Fruit fly (Drosophila melanogaster) whole organism, embryonic: ENCODE results near the gene Nsf2.
A peak's percentile ranks its signal among the peaks of the same experiment; 100 is the strongest.

Source experiments
- Atf-2 ChIP-seq: fragments of 200-800 bp; sonication (Bioruptor generic); optimal IDR thresholded peaks from 2 replicates; lab custom pipeline; 2016; ENCODE audit warnings: missing biosample characterization, missing genetic modification characterization
- Bteb2 ChIP-seq: fragments of 200-800 bp; sonication (Bioruptor generic); optimal IDR thresholded peaks from 2 replicates; lab custom pipeline; 2016; ENCODE audit warnings: missing biosample characterization, missing genetic modification characterization
- CG10321 ChIP-seq: fragments of 200-800 bp; sonication (Bioruptor generic); IDR thresholded peaks from 2 replicates; pipeline ENCODE4 v1.3.6; 2022; ENCODE audit warnings: missing biosample characterization, missing genetic modification characterization
- CG12104 ChIP-seq: fragments of 200-800 bp; sonication (Bioruptor generic); optimal IDR thresholded peaks from 3 replicates; lab custom pipeline; 2016; ENCODE audit warnings: missing biosample characterization, missing genetic modification characterization
- CG12155 ChIP-seq: fragments of 200-800 bp; sonication (Bioruptor generic); optimal IDR thresholded peaks from 3 replicates; lab custom pipeline; 2016; ENCODE audit warnings: missing biosample characterization, missing genetic modification characterization
- CG13624 ChIP-seq: fragments of 200-800 bp; sonication (Bioruptor generic); optimal IDR thresholded peaks from 2 replicates; lab custom pipeline; 2016; ENCODE audit warnings: missing biosample characterization, missing genetic modification characterization
- CG14965 ChIP-seq: fragments of 200-800 bp; sonication (Bioruptor generic); optimal IDR thresholded peaks from 2 replicates; lab custom pipeline; 2016; ENCODE audit warnings: missing biosample characterization, missing genetic modification characterization, borderline replicate concordance
- CG15269 ChIP-seq: fragments of 200-800 bp; sonication (Bioruptor generic); optimal IDR thresholded peaks from 2 replicates; lab custom pipeline; 2018; ENCODE audit warnings: missing biosample characterization, mild to moderate bottlenecking, missing genetic modification characterization, moderate library complexity
- CG1647 ChIP-seq: fragments of 200-800 bp; sonication (Bioruptor generic); optimal IDR thresholded peaks from 3 replicates; lab custom pipeline; 2016; ENCODE audit warnings: missing biosample characterization, missing genetic modification characterization
- CG16813 ChIP-seq: fragments of 200-800 bp; sonication (Bioruptor generic); IDR thresholded peaks from 3 replicates; pipeline ENCODE4 v1.3.6; 2022; ENCODE audit warnings: missing biosample characterization, missing genetic modification characterization; ENCODE audit not compliant: partially characterized antibody
- CG1832 ChIP-seq: fragments of 200-800 bp; sonication (Bioruptor generic); optimal IDR thresholded peaks from 2 replicates; lab custom pipeline; 2017; ENCODE audit warnings: missing biosample characterization, mild to moderate bottlenecking, missing genetic modification characterization, inconsistent platforms
- CG2116 ChIP-seq: fragments of 200-800 bp; sonication (Bioruptor generic); optimal IDR thresholded peaks from 3 replicates; lab custom pipeline; 2018; ENCODE audit warnings: missing biosample characterization, mild to moderate bottlenecking, missing genetic modification characterization
- CG2875 ChIP-seq: fragments of 200-800 bp; sonication (Bioruptor generic); optimal IDR thresholded peaks from 2 replicates; lab custom pipeline; 2017; ENCODE audit warnings: missing biosample characterization, mild to moderate bottlenecking, missing genetic modification characterization, missing genetic modification reagents
- CG3995 ChIP-seq: fragments of 200-800 bp; sonication (Bioruptor generic); optimal IDR thresholded peaks from 3 replicates; lab custom pipeline; 2016; ENCODE audit warnings: missing biosample characterization, missing genetic modification characterization
- CG4360 ChIP-seq: fragments of 200-800 bp; sonication (Bioruptor generic); IDR thresholded peaks from 2 replicates; pipeline ENCODE4 v1.3.6; 2022; ENCODE audit warnings: missing biosample characterization, missing genetic modification characterization
- CG6254 ChIP-seq: fragments of 200-800 bp; sonication (Bioruptor generic); optimal IDR thresholded peaks from 3 replicates; lab custom pipeline; 2017; ENCODE audit warnings: mild to moderate bottlenecking, missing biosample characterization, missing genetic modification reagents, missing genetic modification characterization
- CG6272 ChIP-seq: fragments of 200-800 bp; sonication (Bioruptor generic); IDR thresholded peaks from 2 replicates; pipeline ENCODE4 v1.3.6; 2022; ENCODE audit warnings: missing biosample characterization, missing genetic modification characterization
- CG8359 ChIP-seq: fragments of 200-800 bp; sonication (Bioruptor generic); optimal IDR thresholded peaks from 2 replicates; lab custom pipeline; 2017; ENCODE audit warnings: missing biosample characterization, mild to moderate bottlenecking, missing genetic modification characterization, borderline replicate concordance
- CG8478 ChIP-seq: fragments of >200 bp; optimal IDR thresholded peaks from 2 replicates; lab custom pipeline; 2018
- CkIIα-i1 ChIP-seq: fragments of 200-800 bp; sonication (Bioruptor generic); IDR thresholded peaks from 2 replicates; pipeline ENCODE4 v1.3.6; 2022; ENCODE audit warnings: missing biosample characterization, missing genetic modification characterization
- D19A ChIP-seq: fragments of 200-800 bp; optimal IDR thresholded peaks from 3 replicates; lab custom pipeline; 2019; ENCODE audit warnings: missing biosample characterization, mild to moderate bottlenecking, missing genetic modification characterization, moderate library complexity
- Doc2 ChIP-seq: fragments of 200-800 bp; sonication (Bioruptor generic); IDR thresholded peaks from 2 replicates; pipeline ENCODE4 v1.3.6; 2022; ENCODE audit warnings: missing biosample characterization, missing genetic modification characterization
- HLH4C ChIP-seq: fragments of 200-800 bp; sonication (Bioruptor generic); IDR thresholded peaks from 3 replicates; pipeline ENCODE4 v1.3.6; 2022; ENCODE audit warnings: missing biosample characterization, missing genetic modification characterization; ENCODE audit not compliant: partially characterized antibody
- Hsf ChIP-seq: fragments of 200-800 bp; sonication (Bioruptor generic); optimal IDR thresholded peaks from 3 replicates; lab custom pipeline; 2016; ENCODE audit warnings: missing biosample characterization, missing genetic modification characterization
- Jarid2 ChIP-seq: fragments of 200-800 bp; sonication (Bioruptor generic); optimal IDR thresholded peaks from 3 replicates; lab custom pipeline; 2017; ENCODE audit warnings: mild to moderate bottlenecking, missing biosample characterization, missing genetic modification reagents, missing genetic modification characterization
- Meics ChIP-seq: fragments of 200-800 bp; sonication (Bioruptor generic); optimal IDR thresholded peaks from 2 replicates; lab custom pipeline; 2017; ENCODE audit warnings: missing biosample characterization, mild to moderate bottlenecking, missing genetic modification characterization
- Nf-YB ChIP-seq: fragments of 200-800 bp; sonication (Bioruptor generic); optimal IDR thresholded peaks from 3 replicates; lab custom pipeline; 2019; ENCODE audit warnings: missing biosample characterization, mild to moderate bottlenecking, missing genetic modification characterization, moderate library complexity
- Sox102F ChIP-seq: fragments of 200-800 bp; sonication (Bioruptor generic); optimal IDR thresholded peaks from 2 replicates; lab custom pipeline; 2018; ENCODE audit warnings: missing biosample characterization, mild to moderate bottlenecking, missing genetic modification characterization, moderate library complexity
- Sry-β ChIP-seq: fragments of 200-800 bp; sonication (Bioruptor generic); optimal IDR thresholded peaks from 2 replicates; lab custom pipeline; 2018; ENCODE audit warnings: missing biosample characterization, mild to moderate bottlenecking, missing genetic modification characterization, moderate library complexity
- Xbp1 ChIP-seq: fragments of 200-800 bp; sonication (Bioruptor generic); optimal IDR thresholded peaks from 3 replicates; lab custom pipeline; 2016; ENCODE audit warnings: missing biosample characterization, mild to moderate bottlenecking, missing genetic modification characterization
- ash1 ChIP-seq: fragments of 200-800 bp; sonication (Bioruptor generic); optimal IDR thresholded peaks from 2 replicates; lab custom pipeline; 2018; ENCODE audit warnings: missing biosample characterization, mild to moderate bottlenecking, missing genetic modification characterization
- ato ChIP-seq: fragments of 200-800 bp; sonication (Bioruptor generic); IDR thresholded peaks from 2 replicates; pipeline ENCODE4 v1.3.6; 2022; ENCODE audit warnings: missing biosample characterization, missing genetic modification characterization; ENCODE audit not compliant: partially characterized antibody
- bbx ChIP-seq: fragments of 200-800 bp; sonication (Bioruptor generic); IDR thresholded peaks from 2 replicates; pipeline ENCODE4 v1.3.6; 2022; ENCODE audit warnings: missing biosample characterization, missing genetic modification characterization; ENCODE audit not compliant: partially characterized antibody
- cad ChIP-seq: fragments of >200 bp; optimal IDR thresholded peaks from 2 replicates; lab custom pipeline; 2017; ENCODE audit warnings: missing biosample characterization, missing genetic modification characterization
- cwo ChIP-seq: fragments of 200-800 bp; sonication (Bioruptor generic); optimal IDR thresholded peaks from 3 replicates; lab custom pipeline; 2017; ENCODE audit warnings: missing biosample characterization, missing genetic modification characterization, mild to moderate bottlenecking, moderate library complexity, missing genetic modification reagents
- da ChIP-seq: fragments of 200-800 bp; sonication (Bioruptor generic); optimal IDR thresholded peaks from 2 replicates; lab custom pipeline; 2016; ENCODE audit warnings: missing biosample characterization, missing genetic modification characterization
- dm ChIP-seq: fragments of 200-800 bp; sonication (Bioruptor generic); optimal IDR thresholded peaks from 3 replicates; lab custom pipeline; 2016; ENCODE audit warnings: missing biosample characterization, missing genetic modification characterization
- fd3F ChIP-seq: fragments of 200-800 bp; sonication (Bioruptor generic); optimal IDR thresholded peaks from 2 replicates; lab custom pipeline; 2018; ENCODE audit warnings: missing biosample characterization, mild to moderate bottlenecking, missing genetic modification characterization, moderate library complexity
- gsb ChIP-seq: fragments of 200-800 bp; sonication (Bioruptor generic); IDR thresholded peaks from 2 replicates; pipeline ENCODE4 v1.3.6; 2022; ENCODE audit warnings: missing biosample characterization, missing genetic modification characterization
- hth ChIP-seq: fragments of >200 bp; optimal IDR thresholded peaks from 2 replicates; lab custom pipeline; 2017; ENCODE audit warnings: inconsistent platforms
- ind ChIP-seq: fragments of 200-800 bp; sonication (Bioruptor generic); optimal IDR thresholded peaks from 3 replicates; lab custom pipeline; 2016; ENCODE audit warnings: missing biosample characterization, missing genetic modification characterization
- inv ChIP-seq: fragments of 200-800 bp; sonication (Bioruptor generic); IDR thresholded peaks from 2 replicates; pipeline ENCODE4 v1.3.6; 2022; ENCODE audit warnings: missing biosample characterization, missing genetic modification characterization; ENCODE audit not compliant: partially characterized antibody
- kni ChIP-seq: fragments of 200-800 bp; sonication (Bioruptor generic); optimal IDR thresholded peaks from 3 replicates; lab custom pipeline; 2017; ENCODE audit warnings: mild to moderate bottlenecking, missing biosample characterization, missing genetic modification reagents, missing genetic modification characterization
- oc ChIP-seq: fragments of 200-800 bp; sonication (Bioruptor generic); optimal IDR thresholded peaks from 2 replicates; lab custom pipeline; 2018; ENCODE audit warnings: missing biosample characterization, mild to moderate bottlenecking, missing genetic modification characterization, moderate library complexity
- otp ChIP-seq: fragments of 200-800 bp; sonication (Bioruptor generic); IDR thresholded peaks from 3 replicates; pipeline ENCODE4, ENCODE4 v1.3.6; 2022; ENCODE audit warnings: missing biosample characterization, missing genetic modification characterization
- ranshi ChIP-seq: fragments of 200-800 bp; sonication (Bioruptor generic); IDR thresholded peaks from 2 replicates; pipeline ENCODE4 v1.3.6; 2022; ENCODE audit warnings: missing biosample characterization, missing genetic modification characterization
- repo ChIP-seq: fragments of 200-800 bp; sonication (Bioruptor generic); optimal IDR thresholded peaks from 2 replicates; lab custom pipeline; 2016; ENCODE audit warnings: missing biosample characterization, missing genetic modification characterization
- tgo ChIP-seq: fragments of 200-800 bp; sonication (Bioruptor generic); IDR thresholded peaks from 3 replicates; pipeline ENCODE4 v1.3.6; 2022; ENCODE audit warnings: missing biosample characterization, missing genetic modification characterization
- tll ChIP-seq, 2 experiments: fragments of 200-800 bp in 1 of 2; fragments of >200 bp in 1 of 2; sonication (Bioruptor generic) in 1 of 2; optimal IDR thresholded peaks; 2 replicates each; lab custom pipeline; 2017 to 2019; ENCODE audit warnings: missing biosample characterization in 2 of 2, missing genetic modification characterization in 2 of 2, mild to moderate bottlenecking in 1 of 2, moderate library complexity in 1 of 2
- ttk ChIP-seq: fragments of 200-800 bp; sonication (Bioruptor generic); IDR thresholded peaks from 2 replicates; pipeline ENCODE4 v2.1.2; 2022; ENCODE audit warnings: missing biosample characterization, missing genetic modification characterization
- twi ChIP-seq: fragments of 200-800 bp; optimal IDR thresholded peaks from 2 replicates; lab custom pipeline; 2019; ENCODE audit warnings: missing biosample characterization, mild to moderate bottlenecking, missing genetic modification characterization, moderate library complexity

Nsf2 gene

DNA sequence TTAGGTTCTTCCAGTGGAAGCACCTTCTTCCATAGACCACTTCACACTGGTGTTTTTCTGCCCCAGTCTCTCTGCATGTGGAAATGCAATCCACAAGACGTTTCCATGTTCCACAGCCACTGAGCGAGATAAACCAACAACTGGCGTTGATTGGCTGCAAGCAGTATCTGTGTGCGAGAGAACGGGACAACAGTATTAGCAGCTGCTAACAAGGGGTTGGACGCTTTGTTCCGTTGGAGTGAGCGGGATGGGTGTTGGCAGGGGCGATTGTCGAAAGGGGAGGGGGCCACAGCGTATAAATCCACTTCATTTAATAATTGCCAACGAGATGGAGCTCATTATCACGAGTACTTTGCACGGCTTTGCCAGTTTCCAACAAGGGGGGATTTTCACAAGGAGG, 39.3 kb upstream of the Nsf2 start (continued):
- no peak for TF ChIP-seq twi (tag; lab: Kevin White, UChicago)
- TF ChIP-seq CG12155 (GFP tag; lab: Kevin White, UChicago), result no peak
- TF ChIP-seq Meics (GFP tag; lab: Kevin White, UChicago), result no peak
- TF ChIP-seq CkIIα-i1 (GFP tag; lab: Robert Waterston, UW), result no peak
- no peak; the same call in 2 of the 3 replicates for TF ChIP-seq HLH4C
- no peak for TF ChIP-seq gsb (GFP tag; lab: Robert Waterston, UW)
- TF ChIP-seq CG2875 (GFP tag; lab: Kevin White, UChicago), result no peak
- TF ChIP-seq CG2116 (GFP tag; lab: Kevin White, UChicago), result no peak
- TF ChIP-seq Jarid2 (GFP tag; lab: Kevin White, UChicago), result peak; percentile 82
- no peak for TF ChIP-seq dm (GFP tag; lab: Kevin White, UChicago)
- TF ChIP-seq CG13624, result no peak
- no peak for TF ChIP-seq cad (GFP tag; lab: Kevin White, UChicago)
- TF ChIP-seq repo (GFP tag; lab: Kevin White, UChicago), result no peak
- no peak for TF ChIP-seq kni (GFP tag; lab: Kevin White, UChicago)
- no peak for TF ChIP-seq CG15269
- TF ChIP-seq CG6272 (GFP tag; lab: Robert Waterston, UW), result no peak
- TF ChIP-seq oc (tag; lab: Kevin White, UChicago), result peak; percentile 80
- no peak for TF ChIP-seq hth
- TF ChIP-seq cwo (GFP tag; lab: Kevin White, UChicago), result no peak
- TF ChIP-seq Atf-2, result no peak
- no peak for TF ChIP-seq Bteb2 (GFP tag; lab: Kevin White, UChicago)
- TF ChIP-seq Sry-β (GFP tag; lab: Kevin White, UChicago), result no peak
- TF ChIP-seq bbx (GFP tag; lab: Robert Waterston, UW), result peak; percentile 65
- TF ChIP-seq CG8478 (lab: Kevin White, UChicago), result peak; percentile 92
- TF ChIP-seq CG4360 (GFP tag; lab: Robert Waterston, UW), result no peak; the same call in 1 of the 2 replicates
- peak; percentile 42; the same call in 1 of the 2 replicates for TF ChIP-seq ttk (GFP tag; lab: Robert Waterston, UW)
- TF ChIP-seq inv (GFP tag; lab: Robert Waterston, UW), result no peak
- no peak for TF ChIP-seq Hsf (GFP tag; lab: Kevin White, UChicago)
- TF ChIP-seq tgo (GFP tag; lab: Robert Waterston, UW), result no peak
- TF ChIP-seq CG12104, result no peak
- TF ChIP-seq CG16813 (GFP tag; lab: Robert Waterston, UW), result no peak; the same call in 2 of the 3 replicates
- TF ChIP-seq ato (GFP tag; lab: Robert Waterston, UW), result 0 out of 2 replicates have a peak, but pooled peaks have one; percentile 10
- peak; percentile 99 for TF ChIP-seq CG10321 (GFP tag; lab: Robert Waterston, UW)
- TF ChIP-seq D19A (tag; lab: Kevin White, UChicago), result no peak
- TF ChIP-seq CG8359 (GFP tag; lab: Kevin White, UChicago), result no peak
- no peak for TF ChIP-seq Sox102F (GFP tag; lab: Kevin White, UChicago)
- TF ChIP-seq Xbp1 (GFP tag; lab: Kevin White, UChicago), result no peak
- TF ChIP-seq CG1647 (GFP tag; lab: Kevin White, UChicago), result no peak
- TF ChIP-seq CG1832 (GFP tag; lab: Kevin White, UChicago), result peak; percentile 97
- no peak for TF ChIP-seq CG14965
- TF ChIP-seq Doc2 (GFP tag; lab: Robert Waterston, UW), result no peak
- no peak for TF ChIP-seq da (GFP tag; lab: Kevin White, UChicago)
- peak; percentile 43; the same call in 1 of the 3 replicates for TF ChIP-seq otp (GFP tag; lab: Robert Waterston, UW)
- no peak for TF ChIP-seq CG6254 (GFP tag; lab: Kevin White, UChicago)
- no peak for TF ChIP-seq ind
- TF ChIP-seq CG3995 (GFP tag; lab: Kevin White, UChicago), result no peak
- no peak for TF ChIP-seq ranshi (GFP tag; lab: Robert Waterston, UW)
- TF ChIP-seq tll (GFP tag; optimal IDR thresholded peaks at IDR 0.05; lab: Kevin White, UChicago), result no peak
- peak; percentile 62 for TF ChIP-seq ash1 (GFP tag; lab: Kevin White, UChicago)
- no peak for TF ChIP-seq fd3F (GFP tag; lab: Kevin White, UChicago)
- TF ChIP-seq Nf-YB, result peak; percentile 100
